Worm (Caenorhabditis elegans): ENCODE data around the gene F25A2.1.

Gene F25A2.1

ce11 chrV:1156431-1156830 lies 22.9 kb upstream of the F25A2.1 start:
- TF ChIP-seq unc-62 (GFP tag; optimal IDR thresholded peaks at IDR 0.05): no peak

ce11 chrV:1157443-1157842 lies 21.9 kb upstream of the F25A2.1 start:
- TF ChIP-seq unc-62 (GFP tag; optimal IDR thresholded peaks at IDR 0.05): no peak

ce11 chrV:1158247-1158646 lies 21.1 kb upstream of the F25A2.1 start:
- no peak for TF ChIP-seq unc-62 (GFP tag; optimal IDR thresholded peaks at IDR 0.05)

- TF ChIP-seq unc-62 (GFP tag; optimal IDR thresholded peaks at IDR 0.05): no peak
Measured at ce11 chrV:1160716-1161115, 18.7 kb upstream of the F25A2.1 start.

- TF ChIP-seq unc-62 (GFP tag; optimal IDR thresholded peaks at IDR 0.05): no peak
Measured at ce11 chrV:1164196-1164691, 15.1 kb upstream of the F25A2.1 start, which contains the start of gene T21H3.5. Gene T21H3.5 (minus strand): TSS chrV:1164293.

- TF ChIP-seq unc-62 (GFP tag; optimal IDR thresholded peaks at IDR 0.05): no peak
Measured at ce11 chrV:1165090-1165761, 14.2 kb upstream of the F25A2.1 start, which contains the start of gene ptr-16. Gene ptr-16 (plus strand): TSS chrV:1165711.

- no peak for TF ChIP-seq unc-62 (GFP tag; optimal IDR thresholded peaks at IDR 0.05)
Measured at ce11 chrV:1170591-1170990, 8.8 kb upstream of the F25A2.1 start.

- no peak for TF ChIP-seq unc-62 (GFP tag; optimal IDR thresholded peaks at IDR 0.05)
Measured at ce11 chrV:1176277-1176839, 3.0 kb upstream of the F25A2.1 start, which contains the start of gene T21H3.1. Gene T21H3.1 (plus strand): TSS chrV:1176724.

ce11 chrV:1195995-1196394 lies 16.6 kb downstream of the F25A2.1 start, which contains the start of the genes wrb-1 and Y50D4A.4:
Gene wrb-1 (plus strand): TSS chrV:1196072.
Gene Y50D4A.4 (minus strand): TSS chrV:1196127.
- no peak for TF ChIP-seq unc-62 (GFP tag; optimal IDR thresholded peaks at IDR 0.05)

ce11 chrV:1199219-1199889 lies 20.0 kb downstream of the F25A2.1 start, which contains the start of gene Y50D4A.6:
Gene Y50D4A.6 (minus strand): TSS chrV:1199269.
- TF ChIP-seq unc-62 (GFP tag; optimal IDR thresholded peaks at IDR 0.05): no peak

- no peak for TF ChIP-seq unc-62 (GFP tag; optimal IDR thresholded peaks at IDR 0.05)
Measured at ce11 chrV:1201717-1202116, 22.3 kb downstream of the F25A2.1 start.

- TF ChIP-seq unc-62 (GFP tag; optimal IDR thresholded peaks at IDR 0.05): no peak
Measured at ce11 chrV:1206971-1207370, 27.6 kb downstream of the F25A2.1 start, which contains the start of gene Y50D4A.5. Gene Y50D4A.5 (plus strand): TSS chrV:1207307.

- no peak for TF ChIP-seq unc-62 (GFP tag; optimal IDR thresholded peaks at IDR 0.05)
Measured at ce11 chrV:1207589-1207988, 28.2 kb downstream of the F25A2.1 start, which contains the start of gene Y50D4A.1. Gene Y50D4A.1 (plus strand): TSS chrV:1207889.

- TF ChIP-seq unc-62 (GFP tag; optimal IDR thresholded peaks at IDR 0.05): no peak
Measured at ce11 chrV:1220509-1220908, 41.1 kb downstream of the F25A2.1 start, which contains the start of gene Y50D4A.10. Gene Y50D4A.10 (minus strand): TSS chrV:1220565.

- no peak for TF ChIP-seq unc-62 (GFP tag; optimal IDR thresholded peaks at IDR 0.05)
Measured at ce11 chrV:1223559-1223958, 44.2 kb downstream of the F25A2.1 start.

- no peak for TF ChIP-seq unc-62 (GFP tag; optimal IDR thresholded peaks at IDR 0.05)
Measured at ce11 chrV:1226239-1226638, 46.9 kb downstream of the F25A2.1 start.

All from whole organism, dauer.